Worm (Caenorhabditis elegans): ENCODE measurements around the gene tag-266.

DNA sequence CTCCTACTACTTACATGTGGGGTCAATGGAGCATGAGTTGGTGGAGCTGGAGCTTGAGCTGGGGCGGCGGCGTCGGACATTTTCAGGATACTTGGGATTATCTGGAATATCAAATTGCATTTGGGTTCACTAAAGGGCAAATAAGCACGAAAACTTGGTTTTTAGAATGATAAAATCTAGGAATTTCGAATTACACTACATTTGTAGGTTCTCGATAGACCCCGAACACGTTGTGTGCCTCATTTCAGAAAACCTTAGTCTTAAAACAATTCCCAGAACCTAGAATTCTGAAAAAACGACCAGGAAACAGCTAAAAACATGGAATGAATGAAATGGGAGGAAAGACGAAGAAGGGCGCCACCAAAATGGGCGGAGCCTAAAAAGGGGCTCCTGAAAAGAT, 25.6 kb downstream of the tag-266 start, which contains the start of gene T19C3.3:
- TF ChIP-seq ztf-29 (GFP tag; IDR thresholded peaks at IDR 0.05) (no peak), med-1 (GFP tag; optimal IDR thresholded peaks at IDR 0.05; ENCODE audit: insufficient read depth) (no peak), T22C8.4 (GFP tag; IDR thresholded peaks at IDR 0.05) (no peak), ztf-23 (GFP tag; IDR thresholded peaks at IDR 0.05) (no peak), klf-2 (GFP tag; conservative IDR thresholded peaks at IDR 0.05) (no peak), ref-1 (GFP tag; conservative IDR thresholded peaks at IDR 0.05) (no peak), flt-1 (GFP tag; IDR thresholded peaks at IDR 0.05) (no peak), tab-1 (GFP tag; IDR thresholded peaks at IDR 0.05) (no peak), cog-1 (tag; optimal IDR thresholded peaks at IDR 0.05) (no peak)
